Fruit fly (Drosophila melanogaster) whole organism: ENCODE results near the gene CG4022.

Source experiments
- CG8478 ChIP-seq: fragments of >200 bp; optimal IDR thresholded peaks from 2 replicates; lab custom pipeline; 2018; ENCODE audit warnings: inconsistent platforms
- Dll ChIP-seq: fragments of >200 bp; optimal IDR thresholded peaks from 2 replicates; lab custom pipeline; 2017
- EcR ChIP-seq, 2 experiments: fragments of >200 bp; optimal IDR thresholded peaks; 2 replicates each; lab custom pipeline; 2017; ENCODE audit warnings: missing biosample characterization in 2 of 2, missing genetic modification characterization in 2 of 2, missing genetic modification reagents in 2 of 2
- pan ChIP-seq: fragments of >200 bp; optimal IDR thresholded peaks from 2 replicates; lab custom pipeline; 2017
- psq ChIP-seq: fragments of >200 bp; optimal IDR thresholded peaks from 2 replicates; lab custom pipeline; 2017
- usp ChIP-seq: fragments of >200 bp; optimal IDR thresholded peaks from 2 replicates; lab custom pipeline; 2017; ENCODE audit warnings: missing biosample characterization, missing genetic modification characterization, mixed read lengths

The CG4022 gene

DNA sequence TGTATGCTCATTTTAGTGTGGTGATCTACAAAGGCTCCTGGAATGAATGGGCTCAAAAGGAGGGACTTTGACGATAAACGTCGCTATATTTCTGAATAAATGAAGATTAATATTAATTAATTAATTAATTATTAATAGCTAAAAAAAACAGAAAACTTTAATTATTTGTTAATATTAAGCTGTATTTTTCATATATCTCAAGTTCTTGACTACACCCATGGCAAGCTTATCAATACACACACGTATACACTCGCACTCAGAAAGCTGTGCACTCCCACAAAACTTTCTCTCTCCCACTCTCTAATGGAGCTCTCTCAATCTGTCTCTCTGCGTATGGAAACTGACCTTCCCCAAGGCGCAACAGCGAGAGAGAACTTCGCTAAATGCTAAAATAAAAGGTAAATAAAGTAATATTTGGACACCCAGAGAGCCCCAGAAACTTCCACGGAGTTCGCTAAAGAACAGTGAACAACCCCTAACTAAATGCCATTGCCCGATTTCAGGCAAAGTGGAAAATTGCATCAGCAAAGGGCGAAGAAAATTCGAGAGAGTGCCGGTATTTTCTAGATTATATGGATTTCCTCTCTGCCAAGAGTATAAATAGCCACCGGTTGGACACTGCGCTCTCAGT is 37.1 kb downstream of the CG4022 start:
- TF ChIP-seq psq (lab: Kevin White, UChicago) (no peak), Dll (lab: Kevin White, UChicago) (no peak), EcR (GFP tag; optimal IDR thresholded peaks at IDR 0.05; lab: Kevin White, UChicago) (peak; percentile 26 to 68), pan (lab: Kevin White, UChicago) (no peak), CG8478 (lab: Kevin White, UChicago) (no peak)

DNA sequence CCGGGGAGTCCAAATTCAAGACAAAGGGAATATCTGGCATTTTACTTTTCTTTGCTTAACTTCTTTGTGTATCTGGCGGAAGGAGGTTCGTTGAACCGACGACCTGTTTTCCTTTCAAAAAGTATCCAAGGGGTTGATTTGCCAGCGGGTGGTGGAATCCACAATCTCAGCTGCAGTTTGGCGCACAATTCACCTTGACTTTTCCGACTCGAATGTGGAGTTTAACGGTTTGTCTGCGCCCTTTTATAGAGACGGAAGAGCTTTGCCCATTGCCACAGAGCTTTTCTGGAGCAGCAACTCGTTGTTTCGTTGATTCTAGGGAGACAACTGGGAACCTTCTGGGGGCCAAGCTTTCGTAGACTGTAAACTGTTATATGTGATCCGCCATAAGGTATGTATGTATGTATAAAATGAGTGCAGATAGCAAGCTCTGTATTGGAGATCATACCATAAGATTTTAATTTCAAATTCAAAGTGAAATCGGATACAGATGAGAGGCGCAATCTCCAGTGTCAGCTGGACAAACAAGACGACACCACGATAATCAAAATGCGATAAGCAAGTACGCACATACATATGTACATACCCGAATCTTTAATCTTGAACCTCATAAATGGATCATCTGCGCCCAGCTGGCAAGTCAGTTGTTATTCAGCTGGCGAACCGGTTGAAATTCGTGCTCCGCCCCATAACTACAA is 38.2 kb downstream of the CG4022 start, which contains the start of the genes Hsp67Bc, CG4456 and Hsp22:
TSS of gene Hsp67Bc (minus strand) at position 220 of the 698 bp plus-strand sequence.
TSS of gene CG4456 (plus strand) at position 445 of the 698 bp plus-strand sequence.
TSS of gene Hsp22 (plus strand) at position 654 of the 698 bp plus-strand sequence.
- TF ChIP-seq EcR (GFP tag; optimal IDR thresholded peaks at IDR 0.05; lab: Kevin White, UChicago) (peak in 1 of 2 experiments; percentile 72), CG8478 (lab: Kevin White, UChicago) (no peak)

DNA sequence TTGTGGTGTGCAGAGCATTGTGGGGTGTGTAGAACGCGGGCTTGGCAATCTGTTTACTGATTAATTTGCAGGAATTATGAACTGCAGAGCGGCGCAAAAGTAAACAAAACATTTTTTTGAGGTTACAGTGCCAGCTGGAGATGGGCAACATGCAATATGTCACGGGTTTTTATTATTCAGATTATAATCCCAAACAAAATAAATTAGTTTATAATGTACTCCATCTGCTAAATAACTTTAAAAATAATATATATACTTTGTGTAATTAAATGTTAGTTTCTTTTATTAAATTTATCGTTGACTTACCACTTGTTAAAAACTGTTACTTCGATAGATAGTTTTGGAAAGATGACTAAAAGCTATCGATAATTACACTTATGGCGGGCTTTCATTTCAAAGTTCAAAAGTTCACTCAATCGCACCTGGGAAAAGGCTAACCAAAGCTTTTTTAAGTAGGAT is 39.7 kb downstream of the CG4022 start, which contains the start of gene Fdx1:
TSS of gene Fdx1 (minus strand) at position 332 of the 459 bp plus-strand sequence.
- TF ChIP-seq Dll (lab: Kevin White, UChicago) (no peak), psq (lab: Kevin White, UChicago) (no peak), pan (lab: Kevin White, UChicago) (no peak), usp (GFP tag; lab: Kevin White, UChicago) (no peak), EcR (GFP tag; optimal IDR thresholded peaks at IDR 0.05; lab: Kevin White, UChicago) (no peak)

DNA sequence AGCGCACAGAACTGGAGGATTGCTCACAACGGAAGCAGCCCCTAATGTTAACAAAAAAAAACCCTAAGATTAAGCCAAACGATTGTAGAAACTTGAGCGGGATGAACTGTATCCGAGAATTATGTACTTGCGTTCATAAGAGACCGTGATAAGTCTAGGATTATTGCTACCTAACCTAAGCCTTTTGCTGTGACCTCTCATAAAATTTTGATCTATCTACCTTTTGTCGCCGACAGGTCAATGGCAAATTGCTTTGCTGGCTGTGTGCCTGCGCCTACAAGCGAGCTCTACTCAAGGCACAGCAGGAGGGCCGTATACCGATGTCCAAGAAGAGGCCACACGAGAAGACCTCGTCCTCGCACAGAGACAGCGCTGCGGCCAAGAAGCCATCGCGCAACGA is 42.0 kb downstream of the CG4022 start:
- TF ChIP-seq CG8478 (lab: Kevin White, UChicago): no peak
- TF ChIP-seq usp (GFP tag; lab: Kevin White, UChicago): no peak
- TF ChIP-seq EcR (GFP tag; optimal IDR thresholded peaks at IDR 0.05; lab: Kevin White, UChicago): no peak
- no peak for TF ChIP-seq Dll (lab: Kevin White, UChicago)
- no peak for TF ChIP-seq psq (lab: Kevin White, UChicago)
- TF ChIP-seq pan (lab: Kevin White, UChicago): no peak

DNA sequence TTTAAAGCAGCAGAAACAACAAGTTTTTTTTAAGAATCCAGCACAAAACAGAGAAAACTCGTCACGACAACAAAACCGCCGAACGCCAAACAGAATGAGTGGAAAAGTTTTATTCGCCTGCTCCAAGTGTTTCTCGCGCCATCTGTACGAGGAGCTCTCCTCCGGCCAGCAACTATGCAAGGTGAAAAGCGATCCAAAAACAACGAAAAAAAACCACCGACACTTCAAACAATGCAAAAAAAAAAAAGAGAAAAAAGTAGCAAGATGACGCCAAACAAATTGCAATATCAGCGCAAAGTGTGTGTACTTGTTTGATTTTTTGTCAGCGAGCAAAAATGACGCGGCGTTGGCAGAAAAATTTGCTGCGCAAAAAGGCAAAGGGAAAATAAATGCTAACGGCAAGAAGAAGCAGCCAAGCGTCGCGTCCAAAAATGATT is 43.2 kb downstream of the CG4022 start:
- TF ChIP-seq usp (GFP tag; lab: Kevin White, UChicago): no peak
- TF ChIP-seq pan (lab: Kevin White, UChicago): no peak
- no peak for TF ChIP-seq CG8478 (lab: Kevin White, UChicago)
- no peak for TF ChIP-seq EcR (GFP tag; optimal IDR thresholded peaks at IDR 0.05; lab: Kevin White, UChicago)
- TF ChIP-seq Dll (lab: Kevin White, UChicago): no peak
- no peak for TF ChIP-seq psq (lab: Kevin White, UChicago)

DNA sequence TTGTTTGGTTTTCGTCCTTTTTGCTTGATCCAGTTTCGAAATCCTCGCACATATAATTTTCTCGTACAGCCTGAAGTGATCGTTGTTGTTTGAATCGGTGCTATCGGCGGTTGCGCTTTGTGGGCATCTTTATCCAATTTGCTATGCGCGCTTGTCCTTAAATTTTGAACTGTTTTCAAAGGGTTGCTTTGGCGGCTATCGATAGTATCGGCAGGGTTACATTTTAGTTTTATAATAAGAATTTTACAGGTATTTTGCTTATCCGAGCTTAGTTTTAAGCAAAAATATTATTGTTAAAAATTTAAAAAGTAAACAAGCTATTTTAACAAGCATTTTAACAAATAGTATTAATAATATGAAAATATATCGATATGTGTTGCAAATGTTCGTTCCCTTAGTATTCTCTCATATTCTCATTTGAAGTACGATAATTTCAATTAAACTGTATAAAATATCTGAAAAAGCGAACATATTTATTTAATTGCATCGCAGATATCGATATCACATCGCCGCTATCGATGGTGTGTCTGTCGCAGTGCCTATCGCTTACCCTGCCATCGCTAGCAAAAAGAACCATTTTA is 43.7 kb downstream of the CG4022 start, which contains the start of the genes Klp67A and CG4452:
TSS of gene Klp67A (minus strand) at position 197 of the 581 bp plus-strand sequence.
TSS of gene CG4452 (plus strand) at position 528 of the 581 bp plus-strand sequence.
- TF ChIP-seq Dll (lab: Kevin White, UChicago): no peak
- peak; percentile 62 for TF ChIP-seq psq (lab: Kevin White, UChicago)
- no peak for TF ChIP-seq usp (GFP tag; lab: Kevin White, UChicago)

DNA sequence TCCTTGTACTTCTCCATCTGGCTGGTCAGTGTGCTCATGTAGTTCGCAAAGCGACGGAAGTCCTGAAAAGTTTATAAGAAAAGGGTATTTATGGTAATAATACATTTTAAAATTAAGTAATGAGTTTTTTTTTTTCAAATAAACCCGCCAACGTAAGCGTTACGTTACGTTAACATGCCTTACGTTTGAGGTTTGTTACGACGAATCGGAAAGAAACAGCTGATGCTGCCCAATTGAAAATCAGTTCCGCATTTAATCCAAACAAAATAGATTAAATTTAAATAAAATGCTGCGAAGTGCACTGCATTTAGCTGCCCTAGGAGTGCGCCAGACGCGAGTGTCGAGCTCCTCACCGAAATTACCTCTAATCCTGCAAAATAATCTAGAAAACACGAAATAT is 46.5 kb downstream of the CG4022 start, which contains the start of gene mRRF1:
TSS of gene mRRF1 (plus strand) at position 220 of the 400 bp plus-strand sequence.
- no peak for TF ChIP-seq usp (GFP tag; lab: Kevin White, UChicago)
- TF ChIP-seq pan (lab: Kevin White, UChicago): no peak
- TF ChIP-seq Dll (lab: Kevin White, UChicago): no peak
- TF ChIP-seq psq (lab: Kevin White, UChicago): no peak
- no peak for TF ChIP-seq EcR (GFP tag; optimal IDR thresholded peaks at IDR 0.05; lab: Kevin White, UChicago)
- no peak for TF ChIP-seq CG8478 (lab: Kevin White, UChicago)

DNA sequence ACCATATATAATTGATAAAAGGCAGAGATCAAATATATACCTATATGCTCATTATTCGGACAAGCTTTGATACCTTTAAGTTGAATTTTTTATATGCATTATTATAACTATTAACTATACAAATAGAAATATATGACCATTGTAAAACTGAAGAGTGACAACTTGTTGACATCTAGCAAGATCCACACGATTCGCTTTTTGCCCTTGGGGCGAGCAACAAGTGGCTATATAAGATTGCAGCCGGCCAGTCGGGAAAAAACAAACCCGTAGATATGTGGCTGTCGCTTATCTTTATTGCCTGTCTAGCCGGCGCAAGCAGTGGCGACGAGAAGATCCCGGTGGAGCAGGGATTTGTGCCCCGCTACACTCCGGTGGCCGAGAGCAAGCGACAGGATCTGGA is 48.7 kb downstream of the CG4022 start, which contains the start of gene CG34456:
TSS of gene CG34456 (plus strand) at position 215 of the 400 bp plus-strand sequence.
- TF ChIP-seq Dll (lab: Kevin White, UChicago) (no peak), usp (GFP tag; lab: Kevin White, UChicago) (no peak), EcR (GFP tag; optimal IDR thresholded peaks at IDR 0.05; lab: Kevin White, UChicago) (no peak), pan (lab: Kevin White, UChicago) (no peak), psq (lab: Kevin White, UChicago) (no peak), CG8478 (lab: Kevin White, UChicago) (no peak)

DNA sequence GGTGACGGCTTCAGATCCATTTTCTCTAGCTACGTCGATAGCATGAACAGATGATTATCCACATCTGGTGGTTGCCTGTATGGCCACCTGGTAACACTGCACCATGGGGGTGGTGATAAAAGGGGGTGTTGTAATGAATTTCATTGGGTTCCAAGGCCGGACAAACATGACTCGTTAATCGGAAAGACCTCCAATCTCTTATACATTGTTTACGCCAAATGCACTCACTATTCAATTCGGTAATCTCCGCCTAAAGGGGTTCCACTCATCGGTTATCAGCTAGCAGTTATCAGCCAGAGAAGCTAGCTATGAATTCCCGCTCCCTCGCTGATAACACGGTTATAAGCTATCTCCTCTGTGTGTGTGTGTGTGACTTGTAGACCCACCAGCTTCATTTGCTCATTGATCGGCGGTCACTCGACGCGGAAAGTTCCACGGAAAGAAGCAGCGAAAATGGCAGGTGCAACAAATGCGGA is 50.4 kb downstream of the CG4022 start, which contains the start of gene Pdxk:
TSS of gene Pdxk (plus strand) at position 100 of the 476 bp plus-strand sequence.
- TF ChIP-seq CG8478 (lab: Kevin White, UChicago) (no peak), EcR (GFP tag; optimal IDR thresholded peaks at IDR 0.05; lab: Kevin White, UChicago) (no peak), pan (lab: Kevin White, UChicago) (no peak)

DNA sequence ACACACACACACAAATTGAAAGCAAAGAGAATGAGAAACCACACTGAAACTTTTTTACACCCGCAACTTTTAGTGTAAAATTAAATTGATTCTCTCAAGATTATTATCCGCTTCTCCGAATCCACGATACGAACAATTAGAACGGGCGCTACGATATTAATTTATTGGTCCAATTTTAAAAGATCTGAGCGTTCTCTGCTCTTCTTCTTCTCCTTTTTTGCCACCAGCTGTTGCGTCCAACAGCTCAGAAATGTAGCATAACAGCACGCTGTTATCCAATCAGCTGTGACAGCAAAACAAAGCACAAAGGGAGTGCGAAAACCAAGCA is 52.0 kb downstream of the CG4022 start, which contains the start of the genes UGP and Svip:
TSS of gene UGP (minus strand) at position 223 of the 328 bp plus-strand sequence.
TSS of gene Svip (plus strand) at position 287 of the 328 bp plus-strand sequence.
- TF ChIP-seq Dll (lab: Kevin White, UChicago) (no peak), CG8478 (lab: Kevin White, UChicago) (no peak), EcR (GFP tag; optimal IDR thresholded peaks at IDR 0.05; lab: Kevin White, UChicago) (no peak), pan (lab: Kevin White, UChicago) (no peak), psq (lab: Kevin White, UChicago) (no peak), usp (GFP tag; lab: Kevin White, UChicago) (no peak)
